Worm (Caenorhabditis elegans) whole organism, L2 larva: Measurements from ENCODE around the gene nit-1.

Experiments
- alr-1 ChIP-seq: fragments of 150-350 bp; optimal IDR thresholded peaks from 2 replicates; lab custom pipeline; 2014; ENCODE audit warnings: missing biosample characterization, missing genetic modification characterization
- elt-3 ChIP-seq: sonication (generic microtip); optimal IDR thresholded peaks from 2 replicates; lab custom pipeline; 2017; ENCODE audit warnings: missing biosample characterization, missing genetic modification characterization
- nhr-25 ChIP-seq: fragments of 150-350 bp; sonication (generic microtip); optimal IDR thresholded peaks from 3 replicates; lab custom pipeline; 2014; ENCODE audit warnings: missing biosample characterization, missing genetic modification characterization
- nhr-77 ChIP-seq: fragments of 150-350 bp; optimal IDR thresholded peaks from 2 replicates; lab custom pipeline; 2014; ENCODE audit warnings: missing biosample characterization, missing genetic modification characterization
- sem-4 ChIP-seq: fragments of 150-350 bp; optimal IDR thresholded peaks from 2 replicates; lab custom pipeline; 2014; ENCODE audit warnings: missing biosample characterization, missing genetic modification reagents, missing genetic modification characterization
- unc-39 ChIP-seq: fragments of 150-350 bp; optimal IDR thresholded peaks from 2 replicates; lab custom pipeline; 2014; ENCODE audit warnings: missing biosample characterization, missing genetic modification characterization
- zag-1 ChIP-seq: fragments of 150-350 bp; optimal IDR thresholded peaks from 2 replicates; lab custom pipeline; 2014; ENCODE audit warnings: missing biosample characterization, missing genetic modification characterization
- ztf-1 ChIP-seq: fragments of 200-800 bp; sonication (Bioruptor generic); conservative IDR thresholded peaks from 2 replicates; pipeline ENCODE4 v1.3.6; 2022; ENCODE audit warnings: missing genetic modification characterization, missing compliant biosample characterization

ce11 chrIII:3959987-3960386, 38.0 kb downstream of the nit-1 start, which contains the start of gene R10E9.3:
- no peak for TF ChIP-seq unc-39 (tag; lab: Kevin White, UChicago)
- no peak for TF ChIP-seq nhr-25 (tag; lab: Kevin White, UChicago)
- no peak for TF ChIP-seq zag-1 (tag; lab: Kevin White, UChicago)
- no peak for TF ChIP-seq alr-1 (tag; lab: Kevin White, UChicago)
- no peak for TF ChIP-seq ztf-1 (GFP tag; lab: Robert Waterston, UW)
- no peak for TF ChIP-seq elt-3 (tag; lab: Kevin White, UChicago)
- no peak for TF ChIP-seq sem-4 (tag; lab: Kevin White, UChicago)
- TF ChIP-seq nhr-77: no peak
